Worm (Caenorhabditis elegans): ENCODE data around the gene B0336.12.

DNA sequence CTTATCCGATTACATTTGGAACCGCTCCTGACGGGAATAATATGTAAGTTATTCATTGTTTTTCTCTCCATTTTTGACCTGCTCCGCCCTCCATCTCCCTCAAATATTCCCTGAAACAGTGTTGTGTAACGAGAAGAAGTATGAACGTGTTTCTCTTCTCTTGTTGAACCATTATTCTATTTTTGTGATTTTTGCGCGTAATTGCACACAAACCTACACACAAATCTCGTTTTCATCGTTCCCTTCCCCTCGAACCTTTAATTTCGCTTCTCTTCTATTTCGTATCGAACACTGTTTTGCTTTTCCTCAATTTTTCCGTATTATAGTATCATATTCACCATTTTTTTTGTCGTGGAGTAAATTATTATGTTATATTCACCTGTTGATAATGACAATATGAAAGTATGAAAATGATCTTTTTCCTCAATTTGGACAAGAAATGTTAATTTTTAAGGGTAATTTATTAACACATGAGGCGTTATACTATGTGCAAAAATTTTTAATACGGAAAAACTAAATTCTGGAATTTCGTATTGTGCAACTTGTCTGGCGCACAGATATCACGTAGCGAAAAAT, 7.3 kb upstream of the B0336.12 start:
- no peak for TF ChIP-seq Y55F3AM.14 (GFP tag; optimal IDR thresholded peaks at IDR 0.05)
- no peak for TF ChIP-seq nhr-237 (tag; optimal IDR thresholded peaks at IDR 0.05)
- no peak for TF ChIP-seq skn-1 (tag; optimal IDR thresholded peaks at IDR 0.05)
- TF ChIP-seq lsy-2 (tag; optimal IDR thresholded peaks at IDR 0.05) = no peak

Measured in whole organism, L2 larva.